Worm (Caenorhabditis elegans) whole organism, L1 larva: ENCODE data around the gene Y43F8B.25.
"Not testable (repeated sequence)": the region's sequence is repeated elsewhere in the genome, so short reads cannot be mapped to it uniquely, and the experiment has no call there.

ENCODE experiments used
- C34B4.2 ChIP-seq: sonication (generic microtip); optimal IDR thresholded peaks from 2 replicates; lab custom pipeline; 2017; ENCODE audit warnings: mild to moderate bottlenecking, missing genetic modification characterization, missing compliant biosample characterization
- F16B12.6 ChIP-seq: fragments of 150-350 bp; optimal IDR thresholded peaks from 2 replicates; lab custom pipeline; 2014; ENCODE audit warnings: missing biosample characterization, missing genetic modification characterization
- aha-1 ChIP-seq: fragments of 150-350 bp; optimal IDR thresholded peaks from 2 replicates; lab custom pipeline; 2014; ENCODE audit warnings: missing biosample characterization, missing genetic modification characterization
- blmp-1 ChIP-seq: fragments of 150-350 bp; optimal IDR thresholded peaks from 2 replicates; lab custom pipeline; 2014; ENCODE audit warnings: missing biosample characterization, missing genetic modification characterization
- ceh-88 ChIP-seq: fragments of 200-800 bp; sonication (Bioruptor generic); IDR thresholded peaks from 2 replicates; pipeline ENCODE4 v1.3.6; 2022; ENCODE audit warnings: missing genetic modification characterization, missing compliant biosample characterization
- ceh-90 ChIP-seq: sonication (generic microtip); optimal IDR thresholded peaks from 2 replicates; lab custom pipeline; 2016; ENCODE audit warnings: missing genetic modification characterization, missing compliant biosample characterization
- ces-1 ChIP-seq: fragments of 150-350 bp; optimal IDR thresholded peaks from 2 replicates; lab custom pipeline; 2014; ENCODE audit warnings: missing biosample characterization, missing genetic modification reagents, missing genetic modification characterization
- efl-1 ChIP-seq, 4 experiments: fragments of 150-350 bp; optimal IDR thresholded peaks in 3 of 4; peaks in 1 of 4; 1 replicate in 1 of 4; 2 replicates in 3 of 4; lab custom pipeline; 2014; ENCODE audit warnings: missing biosample characterization in 2 of 4, missing genetic modification characterization in 2 of 4, missing genetic modification reagents in 2 of 4
- egl-13 ChIP-seq: sonication (generic microtip); optimal IDR thresholded peaks from 2 replicates; lab custom pipeline; 2016; ENCODE audit warnings: missing genotype, missing genetic modification reagents, missing genetic modification characterization, missing compliant biosample characterization
- egl-27 ChIP-seq, 2 experiments: fragments of 150-350 bp in 1 of 2; sonication (generic microtip); optimal IDR thresholded peaks; 3 replicates each; lab custom pipeline; 2017 to 2018; ENCODE audit warnings: missing biosample characterization in 2 of 2, missing genetic modification characterization in 2 of 2, missing genetic modification reagents in 2 of 2
- elt-2 ChIP-seq: sonication (generic microtip); optimal IDR thresholded peaks from 2 replicates; lab custom pipeline; 2016; ENCODE audit warnings: missing genetic modification characterization, mild to moderate bottlenecking, inconsistent platforms, missing compliant biosample characterization, missing genetic modification reagents
- hlh-17 ChIP-seq: fragments of 200-800 bp; sonication (Bioruptor generic); optimal IDR thresholded peaks from 2 replicates; lab custom pipeline; 2018; ENCODE audit warnings: missing genetic modification characterization, mild to moderate bottlenecking, missing compliant biosample characterization, moderate library complexity, borderline replicate concordance
- hlh-4 ChIP-seq: sonication (generic microtip); optimal IDR thresholded peaks from 2 replicates; lab custom pipeline; 2016; ENCODE audit warnings: mild to moderate bottlenecking, missing genetic modification characterization, missing compliant biosample characterization
- irx-1 ChIP-seq: sonication (generic microtip); optimal IDR thresholded peaks from 2 replicates; lab custom pipeline; 2016; ENCODE audit warnings: missing genetic modification characterization, missing compliant biosample characterization
- isw-1 ChIP-seq: fragments of 200-800 bp; sonication (Bioruptor generic); IDR thresholded peaks from 2 replicates; pipeline ENCODE4 v1.3.6; 2022; ENCODE audit warnings: missing genetic modification characterization, missing compliant biosample characterization
- jun-1 ChIP-seq: fragments of 150-350 bp; optimal IDR thresholded peaks from 2 replicates; lab custom pipeline; 2014; ENCODE audit warnings: missing biosample characterization, missing genetic modification reagents, missing genetic modification characterization
- lin-14 ChIP-seq: fragments of 200-800 bp; sonication (Bioruptor generic); optimal IDR thresholded peaks from 2 replicates; lab custom pipeline; 2018; ENCODE audit warnings: mild to moderate bottlenecking, missing genetic modification characterization, moderate library complexity, missing compliant biosample characterization
- lsy-2 ChIP-seq, 2 experiments: fragments of 150-350 bp; optimal IDR thresholded peaks; 2 replicates each; lab custom pipeline; 2014; ENCODE audit warnings: missing biosample characterization in 2 of 2, missing genetic modification characterization in 2 of 2
- mdl-1 ChIP-seq, 2 experiments: fragments of 150-350 bp; optimal IDR thresholded peaks; 2 replicates each; lab custom pipeline; 2014 to 2017; ENCODE audit warnings: missing biosample characterization in 2 of 2, missing genetic modification characterization in 2 of 2, inconsistent platforms in 1 of 2
- mef-2 ChIP-seq: fragments of 150-350 bp; optimal IDR thresholded peaks from 2 replicates; lab custom pipeline; 2014; ENCODE audit warnings: missing biosample characterization, missing genetic modification characterization
- mep-1 ChIP-seq: fragments of 150-350 bp; optimal IDR thresholded peaks from 2 replicates; lab custom pipeline; 2014; ENCODE audit warnings: missing biosample characterization, missing genetic modification characterization
- nhr-20 ChIP-seq: sonication (generic microtip); optimal IDR thresholded peaks from 2 replicates; lab custom pipeline; 2016; ENCODE audit warnings: mild to moderate bottlenecking, missing genetic modification characterization, missing compliant biosample characterization
- nhr-237 ChIP-seq: fragments of 150-350 bp; optimal IDR thresholded peaks from 2 replicates; lab custom pipeline; 2014; ENCODE audit warnings: missing biosample characterization, missing genetic modification characterization
- nhr-47 ChIP-seq: sonication (generic microtip); optimal IDR thresholded peaks from 2 replicates; lab custom pipeline; 2016; ENCODE audit warnings: mild to moderate bottlenecking, missing genetic modification characterization, moderate library complexity, missing compliant biosample characterization
- nhr-71 ChIP-seq: sonication (generic microtip); optimal IDR thresholded peaks from 2 replicates; lab custom pipeline; 2016; ENCODE audit warnings: mild to moderate bottlenecking, missing genetic modification characterization, moderate library complexity, missing compliant biosample characterization
- nhr-85 ChIP-seq: sonication (generic microtip); peaks from one replicate; lab custom pipeline; 2016; ENCODE audit warnings: missing genetic modification characterization, inconsistent platforms, missing compliant biosample characterization
- nhr-90 ChIP-seq: sonication (generic microtip); optimal IDR thresholded peaks from 2 replicates; lab custom pipeline; 2016; ENCODE audit warnings: mild to moderate bottlenecking, missing genetic modification characterization, missing compliant biosample characterization; ENCODE audit not compliant: poor library complexity
- snpc-4 ChIP-seq: fragments of 150-350 bp; optimal IDR thresholded peaks from 2 replicates; lab custom pipeline; 2014; ENCODE audit warnings: missing biosample characterization, missing genetic modification characterization
- snu-23 ChIP-seq: sonication (generic microtip); optimal IDR thresholded peaks from 2 replicates; lab custom pipeline; 2016; ENCODE audit warnings: missing genetic modification characterization, missing compliant biosample characterization
- sox-4 ChIP-seq: sonication (generic microtip); optimal IDR thresholded peaks from 2 replicates; lab custom pipeline; 2016; ENCODE audit warnings: missing genetic modification characterization, missing compliant biosample characterization
- unc-130 ChIP-seq: fragments of 150-350 bp; optimal IDR thresholded peaks from 2 replicates; lab custom pipeline; 2017; ENCODE audit warnings: missing biosample characterization, missing genetic modification characterization, inconsistent platforms
- unc-62 ChIP-seq: fragments of 150-350 bp; optimal IDR thresholded peaks from 2 replicates; lab custom pipeline; 2014; ENCODE audit warnings: missing biosample characterization, missing genetic modification reagents, missing genetic modification characterization
- unc-98 ChIP-seq: fragments of 200-800 bp; sonication (Bioruptor generic); IDR thresholded peaks from 2 replicates; pipeline ENCODE4 v1.3.6; 2022; ENCODE audit warnings: missing genetic modification characterization, missing compliant biosample characterization
- vab-15 ChIP-seq: sonication (generic microtip); optimal IDR thresholded peaks from 2 replicates; lab custom pipeline; 2017; ENCODE audit warnings: missing genotype, mild to moderate bottlenecking, missing genetic modification characterization, missing compliant biosample characterization
- zip-4 ChIP-seq: fragments of 200-800 bp; sonication (Bioruptor generic); optimal IDR thresholded peaks from 2 replicates; lab custom pipeline; 2018; ENCODE audit warnings: mild to moderate bottlenecking, missing genetic modification characterization, moderate library complexity, missing compliant biosample characterization
- ztf-11 ChIP-seq, 2 experiments: sonication (generic microtip); optimal IDR thresholded peaks; 2 replicates each; lab custom pipeline; 2016 to 2017; ENCODE audit warnings: missing genetic modification characterization in 2 of 2, missing biosample characterization in 1 of 2, missing compliant biosample characterization in 1 of 2
- ztf-4 ChIP-seq: fragments of 150-350 bp; optimal IDR thresholded peaks from 2 replicates; lab custom pipeline; 2014; ENCODE audit warnings: missing biosample characterization, missing genetic modification characterization

Y43F8B.25 gene

ce11 chrV:19462612-19463011 lies at the start of gene Y43F8B.25:
Gene Y43F8B.25 (plus strand): TSS chrV:19462912.
- TF ChIP-seq hlh-17 (GFP tag; lab: Kevin White, UChicago), result no peak

DNA sequence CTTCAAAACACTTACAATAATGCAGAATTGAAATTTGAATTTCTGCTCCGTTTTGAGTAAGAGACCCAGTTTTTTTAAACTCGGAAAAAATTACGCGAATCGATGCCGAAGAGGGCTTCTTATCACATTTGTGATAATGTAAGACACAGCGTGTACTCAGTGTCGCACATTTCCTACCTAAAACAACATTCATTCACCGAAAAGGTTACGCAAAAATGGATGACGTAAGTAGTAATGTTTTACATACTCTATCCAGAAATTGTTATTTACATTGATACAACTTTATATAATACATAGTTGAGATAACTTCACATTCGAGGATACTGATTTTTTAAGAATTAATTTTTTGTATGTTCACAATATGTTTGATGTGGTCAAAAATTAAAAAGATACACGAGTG lies 46.2 kb upstream of the Y43F8B.25 start, which contains the start of the genes C25F9.4 and C25F9.9:
Gene C25F9.4 (minus strand): TSS at position 101 of the 400 bp plus-strand sequence.
Gene C25F9.9 (plus strand): TSS at position 137 of the 400 bp plus-strand sequence.
- peak; percentile 33 for TF ChIP-seq nhr-85 (tag; lab: Kevin White, UChicago)
- no peak for TF ChIP-seq ceh-90 (tag; lab: Kevin White, UChicago)
- TF ChIP-seq, all 84 proteins: peak for 1

ce11 chrV:19417836-19418235 lies 44.9 kb upstream of the Y43F8B.25 start, which contains the start of gene C25F9.15:
Gene C25F9.15 (plus strand): TSS chrV:19418136.
- peak; percentile 27 for TF ChIP-seq elt-2 (tag; lab: Kevin White, UChicago)
- no peak for TF ChIP-seq ceh-88 (GFP tag; lab: Robert Waterston, UW)
- TF ChIP-seq, all 84 proteins: peak for 1

ce11 chrV:19419301-19419700 lies 43.4 kb upstream of the Y43F8B.25 start:
- TF ChIP-seq efl-1 (optimal IDR thresholded peaks at IDR 0.05; lab: Kevin White, UChicago), result not testable (repeated sequence)
- TF ChIP-seq efl-1 (GFP tag; optimal IDR thresholded peaks at IDR 0.05 in 1 of 2; lab: Kevin White, UChicago) (peak in 1 of 2 experiments; percentile 44), elt-2 (tag; lab: Kevin White, UChicago) (peak; percentile 48)

DNA sequence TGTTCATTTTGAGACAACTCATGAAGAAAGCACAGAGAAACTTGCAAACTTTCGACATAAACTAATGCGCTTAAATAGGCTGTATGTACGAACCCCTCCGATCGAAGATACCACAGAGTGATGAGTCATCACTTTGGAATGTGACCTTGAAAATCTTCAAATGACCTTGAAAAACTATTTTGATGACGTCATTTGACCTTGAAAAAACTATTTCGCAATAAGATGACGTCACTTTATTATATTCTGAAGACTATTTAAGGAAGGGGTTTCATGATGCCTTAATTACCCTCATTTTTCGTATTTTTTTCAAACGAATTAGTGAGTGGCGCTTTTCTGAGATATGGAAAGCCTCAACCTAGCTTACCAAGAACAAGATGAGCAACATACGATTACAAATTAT lies 41.6 kb upstream of the Y43F8B.25 start, which contains the start of gene C25F9.2:
Gene C25F9.2 (plus strand): TSS at position 341 of the 400 bp plus-strand sequence.
- TF ChIP-seq unc-98, result no peak
- peak; percentile 13 for TF ChIP-seq zip-4 (GFP tag; lab: Kevin White, UChicago)

DNA sequence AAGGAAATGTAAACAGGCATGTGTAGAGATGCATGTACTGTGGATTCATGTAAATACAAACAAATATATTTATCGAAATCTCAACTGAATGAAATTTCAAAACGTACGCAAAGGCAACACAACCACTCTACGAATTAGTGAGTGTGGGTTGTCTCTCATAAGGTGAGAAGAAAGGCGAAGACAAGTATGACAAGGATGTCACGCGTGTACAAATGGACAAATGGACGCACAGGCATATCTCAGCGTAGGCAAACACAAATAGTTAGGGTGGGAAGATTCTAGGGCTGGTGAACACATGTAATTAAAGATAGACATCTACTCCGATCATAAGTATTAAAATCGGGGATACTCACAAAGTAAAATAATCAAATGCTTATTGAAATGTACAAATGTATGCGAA lies 34.6 kb upstream of the Y43F8B.25 start:
- TF ChIP-seq blmp-1 (tag; lab: Kevin White, UChicago) (peak; percentile 20), snpc-4 (no peak), nhr-85 (tag; lab: Kevin White, UChicago) (peak; percentile 88), nhr-90 (tag; lab: Kevin White, UChicago) (peak; percentile 12), nhr-20 (tag; lab: Kevin White, UChicago) (peak; percentile 60), nhr-71 (peak; percentile 24), ztf-4 (tag; lab: Kevin White, UChicago) (no peak), jun-1 (no peak), mep-1 (tag; lab: Kevin White, UChicago) (no peak), lin-14 (GFP tag; lab: Kevin White, UChicago) (peak; percentile 61), snu-23 (GFP tag; lab: Kevin White, UChicago) (peak; percentile 55), hlh-17 (GFP tag; lab: Kevin White, UChicago) (no peak), nhr-237 (tag; lab: Kevin White, UChicago) (no peak), F16B12.6 (tag; lab: Kevin White, UChicago) (no peak)

- TF ChIP-seq sox-4 (tag; lab: Kevin White, UChicago) (no peak), vab-15 (tag; lab: Kevin White, UChicago) (no peak), unc-62 (no peak), lsy-2 (tag; optimal IDR thresholded peaks at IDR 0.05; lab: Kevin White, UChicago) (peak in 1 of 2 experiments; percentile 18), hlh-4 (tag; lab: Kevin White, UChicago) (no peak), ceh-88 (GFP tag; lab: Robert Waterston, UW) (no peak), nhr-47 (peak; percentile 17), mdl-1 (tag; optimal IDR thresholded peaks at IDR 0.05; lab: Kevin White, UChicago) (no peak), snu-23 (GFP tag; lab: Kevin White, UChicago) (peak; percentile 56), lin-14 (GFP tag; lab: Kevin White, UChicago) (peak; percentile 73), irx-1 (no peak), egl-27 (tag; optimal IDR thresholded peaks at IDR 0.05; lab: Kevin White, UChicago) (no peak), hlh-17 (GFP tag; lab: Kevin White, UChicago) (no peak), C34B4.2 (tag; lab: Kevin White, UChicago) (no peak), aha-1 (tag; lab: Kevin White, UChicago) (no peak), unc-130 (no peak), ces-1 (GFP tag; lab: Kevin White, UChicago) (no peak), egl-13 (tag; lab: Kevin White, UChicago) (no peak), nhr-237 (tag; lab: Kevin White, UChicago) (no peak), mef-2 (no peak), F16B12.6 (tag; lab: Kevin White, UChicago) (no peak), nhr-71 (peak; percentile 54), efl-1 (optimal IDR thresholded peaks at IDR 0.05; lab: Kevin White, UChicago) (no peak), efl-1 (GFP tag; optimal IDR thresholded peaks at IDR 0.05 in 1 of 2; lab: Kevin White, UChicago) (no peak), ztf-11 (tag; optimal IDR thresholded peaks at IDR 0.05; lab: Kevin White, UChicago) (no peak), isw-1 (GFP tag; lab: Robert Waterston, UW) (no peak), unc-98 (no peak), nhr-90 (tag; lab: Kevin White, UChicago) (peak; percentile 28)
These were observed 33.8 kb upstream of the Y43F8B.25 start for ce11 chrV:19428936-19429335.
